Worm (Caenorhabditis elegans): ENCODE measurements around the gene T26H5.14.

ce11 chrV:15434647-15435046 lies 14.3 kb upstream of the T26H5.14 start:
- TF ChIP-seq ZK546.5 (tag; optimal IDR thresholded peaks at IDR 0.05) = no peak
- no peak for TF ChIP-seq tbx-2 (tag; optimal IDR thresholded peaks at IDR 0.05)
- TF ChIP-seq nhr-23 (tag; optimal IDR thresholded peaks at IDR 0.05) = no peak
- TF ChIP-seq snpc-4 (tag; optimal IDR thresholded peaks at IDR 0.05) = no peak
- peak; percentile 39 for TF ChIP-seq pha-4 (tag; optimal IDR thresholded peaks at IDR 0.05)
- TF ChIP-seq egl-27 (tag; optimal IDR thresholded peaks at IDR 0.05) = no peak
- no peak for TF ChIP-seq nhr-76 (tag; optimal IDR thresholded peaks at IDR 0.05)
- no peak for TF ChIP-seq nhr-28 (tag; optimal IDR thresholded peaks at IDR 0.05)
- no peak for TF ChIP-seq unc-39 (tag; optimal IDR thresholded peaks at IDR 0.05)
- TF ChIP-seq pqm-1 (tag; optimal IDR thresholded peaks at IDR 0.05) = peak; percentile 62
- no peak for TF ChIP-seq jun-1 (tag; optimal IDR thresholded peaks at IDR 0.05)
- TF ChIP-seq ceh-28 (tag; optimal IDR thresholded peaks at IDR 0.05) = no peak
- no peak for TF ChIP-seq nhr-43 (tag; optimal IDR thresholded peaks at IDR 0.05; ENCODE audit: poor library complexity, severe bottlenecking)
- no peak for TF ChIP-seq R02D3.7 (tag; optimal IDR thresholded peaks at IDR 0.05)
